Fruit fly (Drosophila melanogaster) whole organism, embryonic: ENCODE measurements around the gene CG42404.

Experiments
- B-H1 ChIP-seq: fragments of 200-800 bp; sonication (Bioruptor generic); IDR thresholded peaks from 3 replicates; pipeline ENCODE4 v1.3.6; 2022; ENCODE audit warnings: missing biosample characterization, missing genetic modification characterization
- CG10321 ChIP-seq: fragments of 200-800 bp; sonication (Bioruptor generic); IDR thresholded peaks from 2 replicates; pipeline ENCODE4 v1.3.6; 2022; ENCODE audit warnings: missing biosample characterization, missing genetic modification characterization
- CG10565 ChIP-seq: fragments of 200-800 bp; sonication (Bioruptor generic); optimal IDR thresholded peaks from 3 replicates; lab custom pipeline; 2016; ENCODE audit warnings: missing biosample characterization, mild to moderate bottlenecking, missing genetic modification characterization
- CG10959 ChIP-seq: fragments of 200-800 bp; sonication (Bioruptor generic); IDR thresholded peaks from 2 replicates; pipeline ENCODE4 v1.3.6; 2022; ENCODE audit warnings: missing biosample characterization, missing genetic modification characterization
- CG10979 ChIP-seq: fragments of 200-800 bp; sonication (Bioruptor generic); optimal IDR thresholded peaks from 2 replicates; lab custom pipeline; 2018; ENCODE audit warnings: missing biosample characterization, mild to moderate bottlenecking, missing genetic modification characterization, moderate library complexity
- CG11456 ChIP-seq: fragments of 200-800 bp; sonication (Bioruptor generic); IDR thresholded peaks from 3 replicates; pipeline ENCODE4 v1.3.6; 2022; ENCODE audit warnings: missing biosample characterization, missing genetic modification characterization
- CG11696 ChIP-seq: fragments of 200-800 bp; sonication (Bioruptor generic); IDR thresholded peaks from 2 replicates; pipeline ENCODE4 v1.3.6; 2022; ENCODE audit warnings: missing biosample characterization, missing genetic modification characterization
- CG12391 ChIP-seq: fragments of 200-800 bp; sonication (Bioruptor generic); optimal IDR thresholded peaks from 3 replicates; lab custom pipeline; 2018; ENCODE audit warnings: missing biosample characterization, mild to moderate bottlenecking, missing genetic modification characterization, moderate library complexity
- CG14860 ChIP-seq: fragments of 200-800 bp; sonication (Bioruptor generic); IDR thresholded peaks from 3 replicates; pipeline ENCODE4 v1.3.6; 2022; ENCODE audit warnings: missing biosample characterization, missing genetic modification characterization; ENCODE audit not compliant: partially characterized antibody
- CG1647 ChIP-seq: fragments of 200-800 bp; sonication (Bioruptor generic); optimal IDR thresholded peaks from 3 replicates; lab custom pipeline; 2016; ENCODE audit warnings: missing biosample characterization, missing genetic modification characterization
- CG1832 ChIP-seq: fragments of 200-800 bp; sonication (Bioruptor generic); optimal IDR thresholded peaks from 2 replicates; lab custom pipeline; 2017; ENCODE audit warnings: missing biosample characterization, mild to moderate bottlenecking, missing genetic modification characterization, inconsistent platforms
- CG2889 ChIP-seq: fragments of 200-800 bp; sonication (Bioruptor generic); IDR thresholded peaks from 3 replicates; pipeline ENCODE4 v1.3.6; 2022; ENCODE audit warnings: missing biosample characterization, missing genetic modification characterization
- CG31441 ChIP-seq: fragments of 200-800 bp; sonication (Bioruptor generic); IDR thresholded peaks from 2 replicates; pipeline ENCODE4 v1.3.6; 2022; ENCODE audit warnings: missing biosample characterization, missing genetic modification characterization
- CG32767 ChIP-seq: fragments of 200-800 bp; sonication (Bioruptor generic); IDR thresholded peaks from 2 replicates; pipeline ENCODE4 v1.3.6; 2022; ENCODE audit warnings: missing biosample characterization, missing genetic modification characterization
- CG3726 ChIP-seq: fragments of 200-800 bp; sonication (Bioruptor generic); IDR thresholded peaks from 3 replicates; pipeline ENCODE4, ENCODE4 v1.3.6; 2022; ENCODE audit warnings: missing biosample characterization, missing genetic modification characterization
- CG8290 ChIP-seq, 3 experiments: fragments of 200-800 bp; sonication (Bioruptor generic); optimal IDR thresholded peaks; 2 replicates each; lab custom pipeline; 2016 to 2019; ENCODE audit warnings: missing biosample characterization in 3 of 3, missing genetic modification characterization in 3 of 3, mild to moderate bottlenecking in 2 of 3, moderate library complexity in 1 of 3
- CTCF ChIP-seq: fragments of 200-800 bp; sonication (Bioruptor generic); optimal IDR thresholded peaks from 2 replicates; lab custom pipeline; 2017; ENCODE audit warnings: missing biosample characterization, mild to moderate bottlenecking, missing genetic modification characterization, moderate library complexity
- CkIIα-i1 ChIP-seq: fragments of 200-800 bp; sonication (Bioruptor generic); IDR thresholded peaks from 2 replicates; pipeline ENCODE4 v1.3.6; 2022; ENCODE audit warnings: missing biosample characterization, missing genetic modification characterization
- D19A ChIP-seq: fragments of 200-800 bp; optimal IDR thresholded peaks from 3 replicates; lab custom pipeline; 2019; ENCODE audit warnings: missing biosample characterization, mild to moderate bottlenecking, missing genetic modification characterization, moderate library complexity
- Dll ChIP-seq: fragments of 200-800 bp; sonication (Bioruptor generic); IDR thresholded peaks from 4 replicates; pipeline ENCODE4 v1.3.6; 2022; ENCODE audit warnings: missing biosample characterization, missing genetic modification characterization; ENCODE audit not compliant: partially characterized antibody
- Doc2 ChIP-seq: fragments of 200-800 bp; sonication (Bioruptor generic); IDR thresholded peaks from 2 replicates; pipeline ENCODE4 v1.3.6; 2022; ENCODE audit warnings: missing biosample characterization, missing genetic modification characterization
- Drgx ChIP-seq: fragments of 200-800 bp; sonication (Bioruptor generic); IDR thresholded peaks from 2 replicates; pipeline ENCODE4 v1.3.6; 2022; ENCODE audit warnings: missing biosample characterization, missing genetic modification characterization
- E2f2 ChIP-seq: fragments of 200-800 bp; sonication (Bioruptor generic); IDR thresholded peaks from 2 replicates; pipeline ENCODE4 v1.3.6; 2022; ENCODE audit warnings: missing biosample characterization, missing genetic modification characterization
- Elba2 ChIP-seq: fragments of 200-800 bp; sonication (Bioruptor generic); optimal IDR thresholded peaks from 3 replicates; lab custom pipeline; 2016; ENCODE audit warnings: missing biosample characterization, missing genetic modification characterization
- HHEX ChIP-seq: fragments of 200-800 bp; sonication (Bioruptor generic); optimal IDR thresholded peaks from 3 replicates; lab custom pipeline; 2017; ENCODE audit warnings: missing biosample characterization, mild to moderate bottlenecking, missing genetic modification characterization, missing genetic modification reagents
- HLHmδ ChIP-seq: fragments of 200-800 bp; sonication (Bioruptor generic); optimal IDR thresholded peaks from 2 replicates; lab custom pipeline; 2018; ENCODE audit warnings: missing biosample characterization, mild to moderate bottlenecking, missing genetic modification characterization, moderate library complexity
- Hand ChIP-seq: fragments of 200-800 bp; sonication (Bioruptor generic); optimal IDR thresholded peaks from 2 replicates; lab custom pipeline; 2017; ENCODE audit warnings: mild to moderate bottlenecking, missing biosample characterization, missing genetic modification reagents, missing genetic modification characterization
- Hr78 ChIP-seq, 2 experiments: fragments of 200-800 bp in 1 of 2; fragments of >200 bp in 1 of 2; sonication (Bioruptor generic) in 1 of 2; optimal IDR thresholded peaks; 2 replicates each; lab custom pipeline; 2017 to 2019; ENCODE audit warnings: missing biosample characterization in 2 of 2, missing genetic modification characterization in 2 of 2, mild to moderate bottlenecking in 1 of 2, moderate library complexity in 1 of 2
- NFAT ChIP-seq: fragments of 200-800 bp; sonication (Bioruptor generic); IDR thresholded peaks from 2 replicates; pipeline ENCODE4 v1.3.6; 2022; ENCODE audit warnings: missing biosample characterization, missing genetic modification characterization
- Neu2 ChIP-seq: fragments of 200-800 bp; sonication (Bioruptor generic); optimal IDR thresholded peaks from 3 replicates; lab custom pipeline; 2016; ENCODE audit warnings: missing biosample characterization, missing genetic modification characterization, borderline replicate concordance
- Trl ChIP-seq, 3 experiments: fragments of >200 bp in 2 of 3; fragments of 200-800 bp in 1 of 3; sonication (Bioruptor generic) in 1 of 3; optimal IDR thresholded peaks; 2 replicates in 1 of 3; 3 replicates in 2 of 3; lab custom pipeline; 2016 to 2017; ENCODE audit warnings: missing biosample characterization in 1 of 3, missing genetic modification characterization in 1 of 3
- ash1 ChIP-seq: fragments of 200-800 bp; sonication (Bioruptor generic); optimal IDR thresholded peaks from 2 replicates; lab custom pipeline; 2018; ENCODE audit warnings: missing biosample characterization, mild to moderate bottlenecking, missing genetic modification characterization
- ato ChIP-seq: fragments of 200-800 bp; sonication (Bioruptor generic); IDR thresholded peaks from 2 replicates; pipeline ENCODE4 v1.3.6; 2022; ENCODE audit warnings: missing biosample characterization, missing genetic modification characterization; ENCODE audit not compliant: partially characterized antibody
- btn ChIP-seq: fragments of 200-800 bp; sonication (Bioruptor generic); optimal IDR thresholded peaks from 2 replicates; lab custom pipeline; 2016; ENCODE audit warnings: missing biosample characterization, missing genetic modification characterization
- cato ChIP-seq: fragments of 200-800 bp; sonication (Bioruptor generic); optimal IDR thresholded peaks from 2 replicates; lab custom pipeline; 2016; ENCODE audit warnings: missing biosample characterization, missing genetic modification characterization, borderline replicate concordance
- cg ChIP-seq: fragments of 200-800 bp; sonication (Bioruptor generic); optimal IDR thresholded peaks from 3 replicates; lab custom pipeline; 2019; ENCODE audit warnings: missing biosample characterization, mild to moderate bottlenecking, missing genetic modification characterization, moderate library complexity
- crc ChIP-seq: fragments of 200-800 bp; sonication (Bioruptor generic); optimal IDR thresholded peaks from 2 replicates; lab custom pipeline; 2016; ENCODE audit warnings: missing biosample characterization, missing genetic modification characterization
- croc ChIP-seq: fragments of 200-800 bp; sonication (Bioruptor generic); conservative IDR thresholded peaks from 3 replicates; pipeline ENCODE4 v1.3.6; 2022; ENCODE audit warnings: missing biosample characterization, missing genetic modification characterization
- crp ChIP-seq, 2 experiments: fragments of 200-800 bp; sonication (Bioruptor generic); optimal IDR thresholded peaks; 2 replicates in 1 of 2; 3 replicates in 1 of 2; lab custom pipeline; 2017; ENCODE audit warnings: missing biosample characterization in 2 of 2, missing genetic modification characterization in 2 of 2, mild to moderate bottlenecking in 1 of 2, moderate library complexity in 1 of 2
- dimm ChIP-seq: fragments of 200-800 bp; sonication (Bioruptor generic); IDR thresholded peaks from 2 replicates; pipeline ENCODE4 v1.3.6; 2022; ENCODE audit warnings: missing biosample characterization, missing genetic modification characterization
- luna ChIP-seq: fragments of 200-800 bp; sonication (Bioruptor generic); optimal IDR thresholded peaks from 2 replicates; lab custom pipeline; 2016; ENCODE audit warnings: missing biosample characterization, missing genetic modification characterization
- mam ChIP-seq: fragments of 200-800 bp; sonication (Bioruptor generic); optimal IDR thresholded peaks from 3 replicates; lab custom pipeline; 2016; ENCODE audit warnings: missing biosample characterization, missing genetic modification characterization
- pan ChIP-seq, 4 experiments: fragments of >200 bp in 3 of 4; fragments of 200-800 bp in 1 of 4; sonication (Bioruptor generic) in 1 of 4; optimal IDR thresholded peaks in 3 of 4; IDR thresholded peaks in 1 of 4; 2 replicates each; pipeline versions ENCODE4 v1.3.6 to Lab custom; 2017 to 2022; ENCODE audit warnings: missing biosample characterization in 2 of 4, missing genetic modification characterization in 2 of 4, mixed read lengths in 1 of 4
- sisA ChIP-seq: fragments of 200-800 bp; sonication (Bioruptor generic); IDR thresholded peaks from 2 replicates; pipeline ENCODE4 v1.3.6; 2022; ENCODE audit warnings: missing biosample characterization, missing genetic modification characterization
- sob ChIP-seq: fragments of 200-800 bp; sonication (Bioruptor generic); IDR thresholded peaks from 2 replicates; pipeline ENCODE4 v1.3.6; 2022; ENCODE audit warnings: missing biosample characterization, missing genetic modification characterization
- sug ChIP-seq: fragments of 200-800 bp; optimal IDR thresholded peaks from 2 replicates; lab custom pipeline; 2019; ENCODE audit warnings: missing biosample characterization, mild to moderate bottlenecking, missing genetic modification characterization, moderate library complexity
- ttk ChIP-seq: fragments of 200-800 bp; sonication (Bioruptor generic); IDR thresholded peaks from 2 replicates; pipeline ENCODE4 v2.1.2; 2022; ENCODE audit warnings: missing biosample characterization, missing genetic modification characterization

CG42404 gene

dm6 chr3R:15208712-15209499 lies 41.0 kb upstream of the CG42404 start, which contains the start of the genes Spn88Eb and Mau2 (continued):
- TF ChIP-seq ato (GFP tag; lab: Robert Waterston, UW) (peak; percentile 23; the same call in 1 of the 2 replicates), Dll (GFP tag; lab: Robert Waterston, UW) (peak; percentile 75; the same call in 3 of the 4 replicates), Hand (no peak), HLHmδ (GFP tag; lab: Kevin White, UChicago) (no peak), HHEX (GFP tag; lab: Kevin White, UChicago) (peak; percentile 42), D19A (tag; lab: Kevin White, UChicago) (no peak), Drgx (GFP tag; lab: Robert Waterston, UW) (peak; percentile 37; the same call in 1 of the 2 replicates), crc (no peak), CG14860 (peak; percentile 46; the same call in 2 of the 3 replicates), luna (GFP tag; lab: Kevin White, UChicago) (no peak), Doc2 (GFP tag; lab: Robert Waterston, UW) (no peak), crp (GFP tag; optimal IDR thresholded peaks at IDR 0.05; lab: Kevin White, UChicago) (peak in 1 of 2 experiments; percentile 48), sug (tag; lab: Kevin White, UChicago) (peak; percentile 80), CG11456 (GFP tag; lab: Robert Waterston, UW) (peak; percentile 89), Elba2 (GFP tag; lab: Kevin White, UChicago) (peak; percentile 47), CG10321 (GFP tag; lab: Robert Waterston, UW) (no peak), CG3726 (GFP tag; lab: Robert Waterston, UW) (peak; percentile 52; the same call in 1 of the 3 replicates), pan (optimal IDR thresholded peaks at IDR 0.05; lab: Kevin White, UChicago) (no peak), pan (GFP tag; optimal IDR thresholded peaks at IDR 0.05 in 1 of 2, IDR thresholded peaks at IDR 0.05 in 1 of 2) (peak in 1 of 2 experiments; percentile 72), E2f2 (GFP tag; lab: Robert Waterston, UW) (peak; percentile 47; the same call in 1 of the 2 replicates), mam (GFP tag; lab: Kevin White, UChicago) (peak; percentile 80), NFAT (GFP tag; lab: Robert Waterston, UW) (peak; percentile 90), cato (peak; percentile 24), btn (GFP tag; lab: Kevin White, UChicago) (no peak)

DNA sequence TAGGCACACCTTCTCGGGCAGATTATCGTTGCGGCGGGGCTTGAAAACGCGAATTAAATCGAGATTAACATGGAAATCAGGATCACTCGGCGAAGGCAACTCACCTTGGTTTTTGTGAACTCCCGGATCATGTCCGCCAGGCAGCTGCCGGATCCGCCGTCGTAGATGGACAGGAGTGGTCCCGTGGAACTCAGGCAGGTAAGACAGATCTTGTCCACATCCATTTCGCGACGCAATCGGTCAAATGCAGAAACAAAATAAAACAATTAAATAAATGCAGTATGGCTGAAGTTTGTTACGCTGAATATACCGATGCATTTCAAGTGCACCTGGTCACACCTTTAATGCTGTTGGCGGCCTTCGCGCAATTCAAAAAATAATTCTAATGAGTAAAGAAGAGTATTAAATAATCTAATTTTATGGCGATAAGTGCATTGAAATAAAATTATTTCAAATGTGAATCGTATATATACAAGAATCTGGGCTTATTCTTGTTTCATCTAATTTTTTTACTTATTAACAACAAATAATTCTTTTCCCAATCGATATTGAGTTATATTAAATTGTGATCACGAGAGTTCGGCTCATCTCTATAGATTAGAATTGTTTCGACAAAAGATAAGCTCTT lies 36.4 kb upstream of the CG42404 start, which contains the start of the genes CG6654 and CG4210:
TSS of gene CG6654 (minus strand) at position 297 of the 628 bp plus-strand sequence.
TSS of gene CG4210 (plus strand) at position 613 of the 628 bp plus-strand sequence.
- TF ChIP-seq CG10565 (GFP tag; lab: Kevin White, UChicago): no peak
- peak; percentile 64 for TF ChIP-seq CG31441 (GFP tag; lab: Robert Waterston, UW)
- TF ChIP-seq B-H1 (GFP tag; lab: Robert Waterston, UW): no peak
- TF ChIP-seq CkIIα-i1: no peak
- no peak for TF ChIP-seq CG8290 (GFP tag; optimal IDR thresholded peaks at IDR 0.05; lab: Kevin White, UChicago)
- no peak for TF ChIP-seq CG8290 (tag; optimal IDR thresholded peaks at IDR 0.05; lab: Kevin White, UChicago)
- TF ChIP-seq ash1 (GFP tag; lab: Kevin White, UChicago): no peak
- no peak for TF ChIP-seq Trl (optimal IDR thresholded peaks at IDR 0.05; lab: Kevin White, UChicago)
- no peak for TF ChIP-seq Trl (GFP tag; optimal IDR thresholded peaks at IDR 0.05; lab: Kevin White, UChicago)
- TF ChIP-seq ttk (GFP tag; lab: Robert Waterston, UW): no peak
- TF ChIP-seq CG32767 (GFP tag; lab: Robert Waterston, UW): no peak
- no peak for TF ChIP-seq sob (GFP tag; lab: Robert Waterston, UW)
- TF ChIP-seq CG2889 (GFP tag; lab: Robert Waterston, UW): no peak
- TF ChIP-seq CG1832 (GFP tag; lab: Kevin White, UChicago): no peak
- TF ChIP-seq sug (tag; lab: Kevin White, UChicago): peak; percentile 64
- no peak for TF ChIP-seq CG10959 (GFP tag; lab: Robert Waterston, UW)
- TF ChIP-seq CG1647 (GFP tag; lab: Kevin White, UChicago): no peak
- TF ChIP-seq cg (GFP tag; lab: Kevin White, UChicago): no peak
- TF ChIP-seq Neu2: no peak
- TF ChIP-seq croc (GFP tag; lab: Robert Waterston, UW): no peak
- TF ChIP-seq dimm (GFP tag; lab: Robert Waterston, UW): no peak
- TF ChIP-seq CG11696: no peak
- peak; percentile 43 for TF ChIP-seq CG12391 (tag; lab: Kevin White, UChicago)
- no peak for TF ChIP-seq CTCF (GFP tag; lab: Kevin White, UChicago)
- no peak for TF ChIP-seq sisA
- no peak for TF ChIP-seq Hr78 (GFP tag; optimal IDR thresholded peaks at IDR 0.05; lab: Kevin White, UChicago)
- peak; percentile 1 for TF ChIP-seq CG10979 (tag; lab: Kevin White, UChicago)
